Worm (Caenorhabditis elegans) whole organism, L4 larva: Measurements from ENCODE around the gene acn-1.

Source experiments
- F37D6.2 ChIP-seq: sonication (generic microtip); optimal IDR thresholded peaks from 2 replicates; lab custom pipeline; 2016; ENCODE audit warnings: mild to moderate bottlenecking, missing genetic modification characterization, missing compliant biosample characterization
- T20F7.1 ChIP-seq: fragments of 200-800 bp; sonication (Bioruptor generic); optimal IDR thresholded peaks from 2 replicates; lab custom pipeline; 2018; ENCODE audit warnings: mild to moderate bottlenecking, missing genetic modification characterization, missing compliant biosample characterization
- Y5F2A.4 ChIP-seq: fragments of 200-800 bp; sonication (Bioruptor generic); optimal IDR thresholded peaks from 2 replicates; lab custom pipeline; 2018; ENCODE audit warnings: mild to moderate bottlenecking, missing genetic modification characterization, missing compliant biosample characterization
- ZK337.2 ChIP-seq: fragments of 200-800 bp; sonication (Bioruptor generic); IDR thresholded peaks from 2 replicates; pipeline ENCODE4 v1.3.6; 2022; ENCODE audit warnings: missing genetic modification reagents, missing genetic modification characterization, missing compliant biosample characterization
- aha-1 ChIP-seq: fragments of 150-350 bp; peaks from one replicate; lab custom pipeline; 2014; ENCODE audit warnings: missing biosample characterization, missing genetic modification characterization
- ama-1 ChIP-seq: fragments of 150-350 bp; optimal IDR thresholded peaks from 2 replicates; lab custom pipeline; 2014; ENCODE audit warnings: inconsistent platforms, mixed read lengths
- ceh-20 ChIP-seq: fragments of 200-800 bp; sonication (Bioruptor generic); IDR thresholded peaks from 2 replicates; pipeline ENCODE4 v1.3.6; 2022; ENCODE audit warnings: missing genetic modification reagents, missing genetic modification characterization, missing compliant biosample characterization
- ceh-28 ChIP-seq: fragments of 150-350 bp; optimal IDR thresholded peaks from 2 replicates; lab custom pipeline; 2014; ENCODE audit warnings: missing biosample characterization, missing genetic modification reagents, missing genetic modification characterization
- ceh-62 ChIP-seq: sonication (generic microtip); optimal IDR thresholded peaks from 2 replicates; lab custom pipeline; 2017; ENCODE audit warnings: missing biosample characterization, missing genetic modification characterization
- ces-1 ChIP-seq: fragments of 150-350 bp; sonication (generic microtip); optimal IDR thresholded peaks from 4 replicates; lab custom pipeline; 2014; ENCODE audit warnings: missing biosample characterization, missing genetic modification reagents, missing genetic modification characterization
- daf-16 ChIP-seq, 3 experiments: sonication (generic microtip); optimal IDR thresholded peaks; 2 replicates each; lab custom pipeline; 2016 to 2017; ENCODE audit warnings: missing genetic modification characterization in 3 of 3, missing genetic modification reagents in 3 of 3, mild to moderate bottlenecking in 2 of 3, missing compliant biosample characterization in 2 of 3, missing biosample characterization in 1 of 3, moderate library complexity in 1 of 3
- dmd-9 ChIP-seq: fragments of 200-800 bp; sonication (Bioruptor generic); IDR thresholded peaks from 2 replicates; pipeline ENCODE4 v1.3.6; 2022; ENCODE audit warnings: missing genetic modification reagents, missing genetic modification characterization, missing compliant biosample characterization
- duxl-1 ChIP-seq: sonication (generic microtip); optimal IDR thresholded peaks from 2 replicates; lab custom pipeline; 2016; ENCODE audit warnings: mild to moderate bottlenecking, missing genetic modification characterization, moderate library complexity, missing compliant biosample characterization; ENCODE audit not compliant: poor library complexity
- dve-1 ChIP-seq: sonication (generic microtip); optimal IDR thresholded peaks from 2 replicates; lab custom pipeline; 2017; ENCODE audit warnings: antibody characterized with exemption, mild to moderate bottlenecking, missing genetic modification characterization, missing compliant biosample characterization; ENCODE audit not compliant: insufficient read depth
- jun-1 ChIP-seq: fragments of 150-350 bp; optimal IDR thresholded peaks from 2 replicates; lab custom pipeline; 2014; ENCODE audit warnings: missing biosample characterization, missing genetic modification reagents, missing genetic modification characterization
- lin-1 ChIP-seq: fragments of 200-800 bp; sonication (Bioruptor generic); IDR thresholded peaks from 2 replicates; pipeline ENCODE4 v1.3.6; 2022; ENCODE audit warnings: missing genetic modification reagents, missing genetic modification characterization, missing compliant biosample characterization
- lin-13 ChIP-seq: fragments of 150-350 bp; optimal IDR thresholded peaks from 2 replicates; lab custom pipeline; 2014; ENCODE audit warnings: missing biosample characterization, missing genetic modification reagents, missing genetic modification characterization
- lin-38 ChIP-seq: fragments of 200-800 bp; sonication (Bioruptor generic); IDR thresholded peaks from 2 replicates; pipeline ENCODE4 v1.3.6; 2022; ENCODE audit warnings: missing genetic modification reagents, missing genetic modification characterization, missing compliant biosample characterization
- lsy-2 ChIP-seq, 2 experiments: fragments of 150-350 bp in 1 of 2; sonication (generic microtip) in 1 of 2; optimal IDR thresholded peaks; 2 replicates each; lab custom pipeline; 2014 to 2017; ENCODE audit warnings: missing biosample characterization in 2 of 2, missing genetic modification characterization in 2 of 2
- madf-9 ChIP-seq: fragments of 200-800 bp; sonication (Bioruptor generic); conservative IDR thresholded peaks from 2 replicates; pipeline ENCODE4 v1.3.6; 2022; ENCODE audit warnings: missing genetic modification reagents, missing genetic modification characterization, missing compliant biosample characterization
- mdl-1 ChIP-seq, 2 experiments: fragments of 150-350 bp in 1 of 2; sonication (generic microtip) in 1 of 2; optimal IDR thresholded peaks; 2 replicates each; lab custom pipeline; 2014 to 2017; ENCODE audit warnings: missing biosample characterization in 2 of 2, missing genetic modification characterization in 2 of 2
- mdt-29 ChIP-seq: fragments of 200-800 bp; sonication (Bioruptor generic); IDR thresholded peaks from 2 replicates; pipeline ENCODE4 v1.3.6; 2022; ENCODE audit warnings: missing genetic modification reagents, missing genetic modification characterization, missing compliant biosample characterization
- mep-1 ChIP-seq: fragments of 150-350 bp; sonication (generic microtip); optimal IDR thresholded peaks from 3 replicates; lab custom pipeline; 2014; ENCODE audit warnings: missing biosample characterization, missing genetic modification characterization
- nhr-111 ChIP-seq: fragments of 200-800 bp; sonication (Bioruptor generic); optimal IDR thresholded peaks from 2 replicates; lab custom pipeline; 2018; ENCODE audit warnings: mild to moderate bottlenecking, missing genetic modification characterization, missing compliant biosample characterization
- nhr-25 ChIP-seq: sonication (generic microtip); optimal IDR thresholded peaks from 2 replicates; lab custom pipeline; 2017; ENCODE audit warnings: missing genetic modification characterization, mild to moderate bottlenecking, missing compliant biosample characterization, antibody characterized with exemption, moderate library complexity, borderline replicate concordance; ENCODE audit not compliant: insufficient read depth
- pqm-1 ChIP-seq: sonication (generic microtip); optimal IDR thresholded peaks from 2 replicates; lab custom pipeline; 2017; ENCODE audit warnings: missing biosample characterization, missing genetic modification characterization
- unc-62 ChIP-seq, 3 experiments: fragments of 150-350 bp in 1 of 3; sonication (generic microtip); optimal IDR thresholded peaks in 2 of 3; peaks in 1 of 3; 1 replicate in 1 of 3; 2 replicates in 2 of 3; lab custom pipeline; 2014 to 2017; ENCODE audit warnings: missing biosample characterization in 3 of 3, missing genetic modification characterization in 3 of 3, missing genetic modification reagents in 3 of 3, missing genotype in 1 of 3
- zip-2 ChIP-seq: fragments of 150-350 bp; optimal IDR thresholded peaks from 2 replicates; lab custom pipeline; 2014; ENCODE audit warnings: missing biosample characterization, missing genetic modification characterization
- ztf-7 ChIP-seq: fragments of 150-350 bp; optimal IDR thresholded peaks from 2 replicates; lab custom pipeline; 2014; ENCODE audit warnings: missing biosample characterization, missing genetic modification characterization

Gene acn-1

ce11 chrX:5077696-5078343 is 19.0 kb downstream of the acn-1 start, which contains the start of gene cal-5 (continued):
- TF ChIP-seq mep-1 (tag; lab: Kevin White, UChicago) = peak; percentile 23
- no peak for TF ChIP-seq ces-1 (GFP tag; lab: Kevin White, UChicago)
- no peak for TF ChIP-seq ztf-7
- no peak for TF ChIP-seq jun-1

- TF ChIP-seq T20F7.1 (no peak), Y5F2A.4 (no peak), dmd-9 (GFP tag; lab: Robert Waterston, UW) (no peak), F37D6.2 (tag; lab: Kevin White, UChicago) (no peak), ceh-28 (no peak), aha-1 (peak; percentile 70)
- TF ChIP-seq, all 104 proteins: peak for 1
These were observed 21.3 kb downstream of the acn-1 start for ce11 chrX:5075538-5075937.

DNA sequence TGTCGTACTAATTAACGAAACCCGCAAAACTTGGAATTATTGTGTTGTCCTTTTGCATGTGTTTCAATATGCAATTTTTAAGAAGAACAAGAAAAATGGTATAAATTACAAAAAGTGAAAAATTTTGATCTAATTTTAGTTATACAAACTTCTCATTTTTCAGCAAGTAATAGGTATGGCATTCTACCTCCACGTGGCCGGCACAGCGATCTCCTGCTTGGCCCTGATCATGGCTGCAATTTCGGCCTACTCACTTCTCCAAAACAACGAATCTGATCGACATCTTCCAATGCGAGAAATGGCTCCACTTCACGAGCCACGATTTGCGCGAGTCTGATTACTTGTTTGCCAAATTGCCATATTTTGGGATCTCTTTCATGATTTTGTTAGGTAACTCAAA is 23.0 kb downstream of the acn-1 start:
- TF ChIP-seq zip-2 (tag; lab: Kevin White, UChicago) (no peak), ama-1 (lab: Kevin White, UChicago) (peak; percentile 42), aha-1 (peak; percentile 85)

DNA sequence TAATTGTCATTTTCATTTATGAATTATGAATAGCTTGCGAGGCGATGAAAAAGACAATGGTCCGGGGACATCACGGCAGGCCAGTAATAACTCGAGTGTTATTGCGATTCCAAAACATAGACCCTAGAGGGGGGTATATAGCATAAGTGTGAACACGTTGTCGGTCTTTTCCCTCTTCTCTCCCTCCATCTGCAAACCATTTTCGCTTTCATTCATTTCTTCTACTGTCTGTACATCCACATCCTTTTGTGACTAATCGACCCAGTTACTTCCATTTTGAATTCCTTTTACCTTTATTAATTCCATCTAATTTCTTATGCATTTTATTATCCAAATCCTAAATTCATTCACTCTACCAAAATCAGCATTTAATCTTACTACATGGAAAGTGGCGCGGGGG is 25.8 kb downstream of the acn-1 start:
- no peak for TF ChIP-seq nhr-25 (tag; lab: Kevin White, UChicago)
- no peak for TF ChIP-seq ceh-20 (GFP tag; lab: Robert Waterston, UW)
- TF ChIP-seq mdt-29 (GFP tag; lab: Robert Waterston, UW) = no peak
- TF ChIP-seq pqm-1 (tag; lab: Kevin White, UChicago) = no peak
- no peak for TF ChIP-seq ZK337.2
- no peak for TF ChIP-seq lin-38 (GFP tag; lab: Robert Waterston, UW)
- TF ChIP-seq madf-9 (GFP tag; lab: Robert Waterston, UW) = no peak
- TF ChIP-seq lin-13 (GFP tag; lab: Kevin White, UChicago) = no peak
- no peak for TF ChIP-seq unc-62 (GFP tag; optimal IDR thresholded peaks at IDR 0.05 in 1 of 2; lab: Kevin White, UChicago)
- no peak for TF ChIP-seq unc-62 (tag; optimal IDR thresholded peaks at IDR 0.05; lab: Kevin White, UChicago)
- TF ChIP-seq lsy-2 (tag; optimal IDR thresholded peaks at IDR 0.05; lab: Kevin White, UChicago) = no peak

ce11 chrX:5067796-5068195 is 29.1 kb downstream of the acn-1 start, which contains the start of gene clc-7:
Gene clc-7 (plus strand): TSS chrX:5068096.
- TF ChIP-seq ceh-62 (tag; lab: Kevin White, UChicago) = no peak
- TF ChIP-seq dve-1 (tag; lab: Kevin White, UChicago) = no peak
- no peak for TF ChIP-seq mdl-1 (tag; optimal IDR thresholded peaks at IDR 0.05; lab: Kevin White, UChicago)
- TF ChIP-seq nhr-111 (GFP tag; lab: Kevin White, UChicago) = no peak
- no peak for TF ChIP-seq duxl-1 (tag; lab: Kevin White, UChicago)
- TF ChIP-seq daf-16 (GFP tag; optimal IDR thresholded peaks at IDR 0.05; lab: Kevin White, UChicago) = no peak
- no peak for TF ChIP-seq daf-16 (tag; optimal IDR thresholded peaks at IDR 0.05; lab: Kevin White, UChicago)
- TF ChIP-seq ceh-28 = no peak

DNA sequence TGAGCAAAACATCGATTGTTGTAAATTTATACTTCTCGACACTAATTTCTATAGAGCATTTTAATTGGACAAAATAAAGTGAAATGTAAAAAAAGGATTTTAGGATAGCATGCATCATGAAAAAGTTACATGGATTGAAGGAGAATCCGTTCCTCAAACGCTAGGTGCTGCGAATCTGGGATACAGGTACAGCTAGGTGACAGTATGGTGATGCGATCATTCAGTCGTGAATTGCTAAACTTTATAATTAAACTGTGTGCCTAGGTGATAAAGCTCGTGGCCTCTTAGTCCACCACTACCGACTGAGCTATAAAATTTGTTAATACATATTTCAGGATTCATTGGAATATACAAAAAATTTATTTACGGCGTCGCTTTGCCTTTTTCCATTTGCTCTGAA is 30.3 kb downstream of the acn-1 start:
- peak; percentile 56 for TF ChIP-seq aha-1
- no peak for TF ChIP-seq lin-1 (GFP tag; lab: Robert Waterston, UW)
